Fruit fly (Drosophila melanogaster): ENCODE results near the gene CG14374.
A peak's percentile ranks its signal among the peaks of the same experiment; 100 is the strongest.

CG14374 gene

dm6 chr3R:13397040-13397439 lies at the start of gene CG14374:
TSS of gene CG14374 (minus strand) at chr3R:13397140.
- TF ChIP-seq C15 (GFP tag; IDR thresholded peaks at IDR 0.05) = no peak
- TF ChIP-seq Ets65A (GFP tag) = peak; percentile 81
- TF ChIP-seq Bteb2 (GFP tag; optimal IDR thresholded peaks at IDR 0.05) = no peak

dm6 chr3R:13446489-13446888 lies 49.5 kb upstream of the CG14374 start:
- TF ChIP-seq CHES-1-like (GFP tag; optimal IDR thresholded peaks at IDR 0.05) (no peak), GATAe (GFP tag; conservative IDR thresholded peaks at IDR 0.05) (no peak), sob (GFP tag; IDR thresholded peaks at IDR 0.05) (no peak), stwl (tag; optimal IDR thresholded peaks at IDR 0.05) (no peak), H15 (GFP tag; IDR thresholded peaks at IDR 0.05) (no peak), Ptx1 (GFP tag; IDR thresholded peaks at IDR 0.05) (peak; percentile 34), Six4 (GFP tag; optimal IDR thresholded peaks at IDR 0.05) (peak; percentile 6), ken (GFP tag; IDR thresholded peaks at IDR 0.05) (no peak), Blimp-1 (GFP tag; optimal IDR thresholded peaks at IDR 0.05) (peak; percentile 60), CG13424 (tag; optimal IDR thresholded peaks at IDR 0.05) (peak; percentile 44), CG10209 (GFP tag; optimal IDR thresholded peaks at IDR 0.05) (peak; percentile 34), CG18764 (GFP tag; optimal IDR thresholded peaks at IDR 0.05) (peak; percentile 5), fd102C (GFP tag; optimal IDR thresholded peaks at IDR 0.05) (no peak), CG4404 (GFP tag; IDR thresholded peaks at IDR 0.05) (no peak), Hr39 (optimal IDR thresholded peaks at IDR 0.05) (no peak), CG8281 (tag; optimal IDR thresholded peaks at IDR 0.05) (no peak), kni (GFP tag; optimal IDR thresholded peaks at IDR 0.05) (no peak), Mad (GFP tag; optimal IDR thresholded peaks at IDR 0.05) (no peak), mam (GFP tag; optimal IDR thresholded peaks at IDR 0.05) (peak; percentile 37), cad (GFP tag; optimal IDR thresholded peaks at IDR 0.05) (no peak), Fer1 (GFP tag; optimal IDR thresholded peaks at IDR 0.05) (peak; percentile 29), CG18262 (tag; optimal IDR thresholded peaks at IDR 0.05) (peak; percentile 76), CG3065 (GFP tag; optimal IDR thresholded peaks at IDR 0.05) (no peak), fd64A (GFP tag; optimal IDR thresholded peaks at IDR 0.05) (no peak), ewg (GFP tag; optimal IDR thresholded peaks at IDR 0.05) (no peak), CG6175 (GFP tag; IDR thresholded peaks at IDR 0.05) (no peak), Ada2b (GFP tag; IDR thresholded peaks at IDR 0.05) (no peak), insv (GFP tag; optimal IDR thresholded peaks at IDR 0.05) (no peak), tup (GFP tag; optimal IDR thresholded peaks at IDR 0.05) (no peak), salm (tag; optimal IDR thresholded peaks at IDR 0.05) (no peak), pb (GFP tag; optimal IDR thresholded peaks at IDR 0.05) (no peak), Hr78 (GFP tag; optimal IDR thresholded peaks at IDR 0.05) (no peak), Lhr (GFP tag; optimal IDR thresholded peaks at IDR 0.05) (no peak), dmrt11E (tag; optimal IDR thresholded peaks at IDR 0.05) (peak; percentile 60), CG17568 (GFP tag; optimal IDR thresholded peaks at IDR 0.05) (no peak), Dek (tag; optimal IDR thresholded peaks at IDR 0.05) (no peak), CG14860 (GFP tag; IDR thresholded peaks at IDR 0.05; ENCODE audit: partially characterized antibody) (no peak), Med (GFP tag) (peak; percentile 57), bcd (GFP tag; optimal IDR thresholded peaks at IDR 0.05) (peak; percentile 49), CG30403 (GFP tag; optimal IDR thresholded peaks at IDR 0.05) (peak; percentile 65), CG2202 (tag; optimal IDR thresholded peaks at IDR 0.05) (peak; percentile 21), CG6813 (GFP tag; optimal IDR thresholded peaks at IDR 0.05) (no peak), zf30C (GFP tag; optimal IDR thresholded peaks at IDR 0.05) (no peak), Dp (GFP tag; optimal IDR thresholded peaks at IDR 0.05) (no peak), CG9797 (GFP tag; optimal IDR thresholded peaks at IDR 0.05) (no peak), prd (optimal IDR thresholded peaks at IDR 0.05) (no peak), prd (GFP tag; IDR thresholded peaks at IDR 0.05) (peak; percentile 29; the same call in 1 of the 3 replicates)

Measured in whole organism, embryonic.